Worm (Caenorhabditis elegans) whole organism, late embryonic: ENCODE data around the gene col-9.
A peak's percentile ranks its signal among the peaks of the same experiment; 100 is the strongest.

Experiments
- C08G9.2 ChIP-seq: sonication (generic microtip); optimal IDR thresholded peaks from 2 replicates; lab custom pipeline; 2016; ENCODE audit warnings: mild to moderate bottlenecking, missing genetic modification characterization, moderate library complexity, missing compliant biosample characterization
- C38D4.7 ChIP-seq: fragments of 200-800 bp; sonication (Bioruptor generic); optimal IDR thresholded peaks from 2 replicates; lab custom pipeline; 2018; ENCODE audit warnings: mild to moderate bottlenecking, missing genetic modification characterization, moderate library complexity, missing compliant biosample characterization
- K09A11.1 ChIP-seq: sonication (generic microtip); optimal IDR thresholded peaks from 2 replicates; lab custom pipeline; 2017; ENCODE audit warnings: antibody characterized with exemption, mild to moderate bottlenecking, missing genetic modification characterization, missing compliant biosample characterization; ENCODE audit not compliant: insufficient read depth
- T23F11.4 ChIP-seq: fragments of 200-800 bp; sonication (Bioruptor generic); optimal IDR thresholded peaks from 2 replicates; lab custom pipeline; 2018; ENCODE audit warnings: mild to moderate bottlenecking, missing genetic modification characterization, missing compliant biosample characterization
- Y22D7AL.16 ChIP-seq: sonication (generic microtip); optimal IDR thresholded peaks from 2 replicates; lab custom pipeline; 2016; ENCODE audit warnings: missing genetic modification characterization, missing compliant biosample characterization
- ama-1 ChIP-seq: fragments of 150-350 bp; optimal IDR thresholded peaks from 2 replicates; lab custom pipeline; 2014
- ceh-14 ChIP-seq: sonication (generic microtip); optimal IDR thresholded peaks from 2 replicates; lab custom pipeline; 2016; ENCODE audit warnings: missing genotype, missing genetic modification characterization, missing compliant biosample characterization
- ceh-18 ChIP-seq: sonication (generic microtip); optimal IDR thresholded peaks from 2 replicates; lab custom pipeline; 2016; ENCODE audit warnings: missing genetic modification characterization, missing compliant biosample characterization
- ceh-2 ChIP-seq: sonication (generic microtip); optimal IDR thresholded peaks from 2 replicates; lab custom pipeline; 2016; ENCODE audit warnings: missing genotype, missing genetic modification characterization, missing compliant biosample characterization
- ceh-22 ChIP-seq: sonication (generic microtip); optimal IDR thresholded peaks from 2 replicates; lab custom pipeline; 2017; ENCODE audit warnings: missing biosample characterization, missing genetic modification characterization
- ceh-31 ChIP-seq: sonication (generic microtip); optimal IDR thresholded peaks from 2 replicates; lab custom pipeline; 2016; ENCODE audit warnings: missing genetic modification characterization, missing compliant biosample characterization
- ceh-45 ChIP-seq: fragments of 200-800 bp; sonication (Bioruptor generic); IDR thresholded peaks from 2 replicates; pipeline ENCODE4 v1.3.6; 2022; ENCODE audit warnings: missing genetic modification reagents, missing genetic modification characterization, missing compliant biosample characterization
- ceh-48 ChIP-seq: sonication (generic microtip); optimal IDR thresholded peaks from 2 replicates; lab custom pipeline; 2016; ENCODE audit warnings: missing genetic modification characterization, inconsistent platforms, missing compliant biosample characterization
- ceh-6 ChIP-seq: fragments of 200-800 bp; sonication (Bioruptor generic); optimal IDR thresholded peaks from 2 replicates; lab custom pipeline; 2018; ENCODE audit warnings: mild to moderate bottlenecking, missing genetic modification characterization, missing compliant biosample characterization
- dmd-4 ChIP-seq: sonication (generic microtip); optimal IDR thresholded peaks from 2 replicates; lab custom pipeline; 2016; ENCODE audit warnings: borderline replicate concordance, missing genetic modification characterization, missing compliant biosample characterization
- fax-1 ChIP-seq: sonication (generic microtip); optimal IDR thresholded peaks from 2 replicates; lab custom pipeline; 2016; ENCODE audit warnings: missing genotype, missing genetic modification characterization, missing compliant biosample characterization
- fkh-10 ChIP-seq: fragments of 150-350 bp; optimal IDR thresholded peaks from 2 replicates; lab custom pipeline; 2014; ENCODE audit warnings: missing biosample characterization, missing genetic modification reagents, missing genetic modification characterization
- fkh-6 ChIP-seq: sonication (generic microtip); optimal IDR thresholded peaks from 2 replicates; lab custom pipeline; 2016; ENCODE audit warnings: missing genetic modification characterization, missing compliant biosample characterization
- hlh-15 ChIP-seq: sonication (generic microtip); optimal IDR thresholded peaks from 2 replicates; lab custom pipeline; 2016; ENCODE audit warnings: missing genetic modification characterization, missing compliant biosample characterization
- hlh-30 ChIP-seq: sonication (generic microtip); optimal IDR thresholded peaks from 2 replicates; lab custom pipeline; 2017; ENCODE audit warnings: antibody characterized with exemption, missing genetic modification characterization, missing compliant biosample characterization; ENCODE audit not compliant: insufficient read depth
- hlh-6 ChIP-seq: sonication (generic microtip); optimal IDR thresholded peaks from 2 replicates; lab custom pipeline; 2016; ENCODE audit warnings: missing genotype, missing genetic modification characterization, missing compliant biosample characterization
- hlh-8 ChIP-seq: sonication (generic microtip); optimal IDR thresholded peaks from 2 replicates; lab custom pipeline; 2016; ENCODE audit warnings: missing genotype, missing genetic modification characterization, missing compliant biosample characterization
- lim-6 ChIP-seq: sonication (generic microtip); optimal IDR thresholded peaks from 2 replicates; lab custom pipeline; 2016; ENCODE audit warnings: missing genetic modification characterization, missing compliant biosample characterization
- lin-11 ChIP-seq: fragments of 200-800 bp; sonication (Bioruptor generic); optimal IDR thresholded peaks from 2 replicates; lab custom pipeline; 2018; ENCODE audit warnings: mild to moderate bottlenecking, missing genetic modification characterization, missing compliant biosample characterization
- nfya-1 ChIP-seq: sonication (generic microtip); optimal IDR thresholded peaks from 2 replicates; lab custom pipeline; 2017; ENCODE audit warnings: missing genetic modification characterization, mild to moderate bottlenecking, missing compliant biosample characterization, antibody characterized with exemption, moderate library complexity
- nhr-11 ChIP-seq: fragments of 150-350 bp; optimal IDR thresholded peaks from 2 replicates; lab custom pipeline; 2014; ENCODE audit warnings: missing biosample characterization, missing genetic modification characterization
- odd-2 ChIP-seq: sonication (generic microtip); optimal IDR thresholded peaks from 2 replicates; lab custom pipeline; 2017; ENCODE audit warnings: antibody characterized with exemption, mild to moderate bottlenecking, missing genetic modification characterization, missing compliant biosample characterization
- pag-3 ChIP-seq: sonication (generic microtip); optimal IDR thresholded peaks from 2 replicates; lab custom pipeline; 2016; ENCODE audit warnings: missing compliant biosample characterization, missing genetic modification characterization, borderline replicate concordance
- pros-1 ChIP-seq: fragments of 150-350 bp; optimal IDR thresholded peaks from 2 replicates; lab custom pipeline; 2014; ENCODE audit warnings: missing biosample characterization, missing genetic modification reagents, missing genetic modification characterization
- ref-2 ChIP-seq: sonication (generic microtip); optimal IDR thresholded peaks from 2 replicates; lab custom pipeline; 2016; ENCODE audit warnings: missing genetic modification characterization, missing compliant biosample characterization
- rnt-1 ChIP-seq: sonication (generic microtip); optimal IDR thresholded peaks from 2 replicates; lab custom pipeline; 2016; ENCODE audit warnings: missing genetic modification characterization, missing compliant biosample characterization
- sdc-2 ChIP-seq: sonication (generic microtip); optimal IDR thresholded peaks from 2 replicates; lab custom pipeline; 2016; ENCODE audit warnings: missing genotype, missing genetic modification characterization, missing compliant biosample characterization
- syd-9 ChIP-seq: sonication (generic microtip); optimal IDR thresholded peaks from 2 replicates; lab custom pipeline; 2016; ENCODE audit warnings: mild to moderate bottlenecking, missing genetic modification characterization, moderate library complexity, missing compliant biosample characterization
- tbx-2 ChIP-seq: sonication (generic microtip); optimal IDR thresholded peaks from 2 replicates; lab custom pipeline; 2016; ENCODE audit warnings: missing genetic modification characterization, missing compliant biosample characterization
- ttx-3 ChIP-seq: sonication (generic microtip); optimal IDR thresholded peaks from 2 replicates; lab custom pipeline; 2016; ENCODE audit warnings: missing genetic modification reagents, missing genetic modification characterization, missing compliant biosample characterization
- unc-42 ChIP-seq: sonication (generic microtip); optimal IDR thresholded peaks from 2 replicates; lab custom pipeline; 2016; ENCODE audit warnings: missing genotype, missing genetic modification characterization, missing compliant biosample characterization
- unc-55 ChIP-seq: sonication (generic microtip); optimal IDR thresholded peaks from 2 replicates; lab custom pipeline; 2017; ENCODE audit warnings: missing biosample characterization, missing genetic modification reagents, missing genetic modification characterization
- unc-86 ChIP-seq: sonication (generic microtip); optimal IDR thresholded peaks from 2 replicates; lab custom pipeline; 2016; ENCODE audit warnings: missing genetic modification characterization, missing compliant biosample characterization
- zip-5 ChIP-seq: sonication (generic microtip); optimal IDR thresholded peaks from 2 replicates; lab custom pipeline; 2016; ENCODE audit warnings: missing genetic modification characterization, missing compliant biosample characterization
- ztf-16 ChIP-seq: sonication (generic microtip); optimal IDR thresholded peaks from 2 replicates; lab custom pipeline; 2017; ENCODE audit warnings: missing genetic modification characterization, missing compliant biosample characterization

The col-9 gene

DNA sequence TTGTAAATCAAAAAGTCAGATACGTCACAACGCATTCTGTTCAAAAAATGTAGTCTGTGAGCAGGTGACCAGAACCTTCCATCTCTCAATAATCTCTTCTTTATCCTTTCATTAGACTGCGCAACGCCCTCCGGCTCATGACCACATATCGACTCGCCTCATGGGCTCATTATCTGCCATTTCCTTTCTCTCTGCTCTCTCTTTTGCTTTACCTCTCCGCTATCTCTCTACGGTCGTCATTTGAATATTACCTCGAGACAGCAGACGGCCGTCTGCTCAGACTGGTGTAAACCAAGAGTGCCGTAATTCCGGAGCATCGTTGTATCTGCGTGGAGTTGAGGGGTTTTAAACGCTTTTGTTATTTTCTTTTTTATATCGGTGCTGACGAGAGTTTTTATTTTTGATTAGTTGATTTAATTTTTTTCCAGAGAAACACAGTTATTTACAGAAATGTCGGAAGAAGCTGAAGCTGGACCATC, 8.2 kb downstream of the col-9 start, which contains the start of gene bra-1:
Gene bra-1 (plus strand): TSS at position 429 of the 479 bp plus-strand sequence.
- TF ChIP-seq pros-1 (tag; lab: Kevin White, UChicago) (peak; percentile 4), ceh-2 (peak; percentile 17), pag-3 (tag; lab: Kevin White, UChicago) (peak; percentile 13), ceh-18 (tag; lab: Kevin White, UChicago) (peak; percentile 21), ref-2 (tag; lab: Kevin White, UChicago) (peak; percentile 32), Y22D7AL.16 (tag; lab: Kevin White, UChicago) (no peak), lin-11 (tag; lab: Kevin White, UChicago) (no peak), nhr-11 (no peak), unc-42 (tag; lab: Kevin White, UChicago) (peak; percentile 81), ttx-3 (tag; lab: Kevin White, UChicago) (peak; percentile 16), hlh-6 (peak; percentile 46), lim-6 (peak; percentile 64), nfya-1 (tag; lab: Kevin White, UChicago) (peak; percentile 58), hlh-15 (tag; lab: Kevin White, UChicago) (no peak), hlh-30 (tag; lab: Kevin White, UChicago) (peak; percentile 94), unc-86 (tag; lab: Kevin White, UChicago) (peak; percentile 26), syd-9 (peak; percentile 25), sdc-2 (tag; lab: Kevin White, UChicago) (peak; percentile 79), ceh-45 (no peak), unc-55 (GFP tag; lab: Kevin White, UChicago) (peak; percentile 58), K09A11.1 (no peak), C08G9.2 (tag; lab: Kevin White, UChicago) (peak; percentile 15), ceh-31 (tag; lab: Kevin White, UChicago) (peak; percentile 81), T23F11.4 (GFP tag; lab: Kevin White, UChicago) (no peak), tbx-2 (tag; lab: Kevin White, UChicago) (peak; percentile 75), ceh-14 (tag; lab: Kevin White, UChicago) (peak; percentile 66), ceh-48 (tag; lab: Kevin White, UChicago) (peak; percentile 47)

DNA sequence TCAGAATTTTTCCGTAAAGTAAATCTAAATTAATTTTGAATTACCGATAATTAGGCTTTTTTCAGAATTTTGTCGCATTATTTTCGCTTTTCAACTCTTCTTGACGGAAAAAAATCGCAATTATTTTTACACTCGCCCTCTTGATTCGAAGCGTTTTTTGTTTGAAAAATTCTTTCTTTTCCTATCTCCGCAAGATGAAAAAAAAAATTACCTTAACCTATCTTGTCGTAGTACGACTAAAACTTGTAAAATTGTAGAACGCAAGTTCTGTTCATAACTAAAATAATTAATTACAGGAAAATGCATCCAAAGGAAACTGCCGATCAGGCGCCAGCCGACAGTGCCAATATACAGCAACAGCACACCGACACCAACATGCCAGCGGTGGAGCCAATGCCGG, 10.3 kb downstream of the col-9 start, which contains the start of gene F54B11.7:
Gene F54B11.7 (plus strand): TSS at position 301 of the 400 bp plus-strand sequence.
- TF ChIP-seq hlh-8: no peak

DNA sequence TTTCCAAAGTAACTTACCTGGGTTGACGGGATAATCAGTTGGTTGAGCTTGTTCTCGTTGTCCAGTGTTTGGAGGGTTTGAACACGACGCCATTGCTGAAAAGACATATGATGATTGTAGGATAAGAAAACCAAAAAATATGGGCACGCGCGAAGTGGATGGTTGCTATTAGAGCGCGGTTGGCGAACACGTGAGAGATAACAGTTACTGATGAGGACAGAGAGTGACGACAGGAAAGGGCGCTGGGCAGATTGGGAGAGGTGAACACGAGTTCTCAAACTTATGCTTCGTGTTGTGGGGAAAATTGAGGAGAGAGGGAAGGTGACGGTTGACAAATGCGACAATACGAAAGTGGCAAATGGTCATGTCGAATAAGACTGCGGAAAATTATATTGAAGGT, 14.0 kb downstream of the col-9 start, which contains the start of gene F54B11.8:
Gene F54B11.8 (minus strand): TSS at position 101 of the 400 bp plus-strand sequence.
- TF ChIP-seq ztf-16 (tag; lab: Kevin White, UChicago) (no peak), ama-1 (lab: Kevin White, UChicago) (no peak), ceh-48 (tag; lab: Kevin White, UChicago) (no peak), hlh-30 (tag; lab: Kevin White, UChicago) (no peak), ceh-22 (tag; lab: Kevin White, UChicago) (no peak), zip-5 (tag; lab: Kevin White, UChicago) (no peak), C38D4.7 (GFP tag; lab: Kevin White, UChicago) (no peak), hlh-6 (no peak), nfya-1 (tag; lab: Kevin White, UChicago) (no peak), ceh-18 (tag; lab: Kevin White, UChicago) (no peak), rnt-1 (no peak)

DNA sequence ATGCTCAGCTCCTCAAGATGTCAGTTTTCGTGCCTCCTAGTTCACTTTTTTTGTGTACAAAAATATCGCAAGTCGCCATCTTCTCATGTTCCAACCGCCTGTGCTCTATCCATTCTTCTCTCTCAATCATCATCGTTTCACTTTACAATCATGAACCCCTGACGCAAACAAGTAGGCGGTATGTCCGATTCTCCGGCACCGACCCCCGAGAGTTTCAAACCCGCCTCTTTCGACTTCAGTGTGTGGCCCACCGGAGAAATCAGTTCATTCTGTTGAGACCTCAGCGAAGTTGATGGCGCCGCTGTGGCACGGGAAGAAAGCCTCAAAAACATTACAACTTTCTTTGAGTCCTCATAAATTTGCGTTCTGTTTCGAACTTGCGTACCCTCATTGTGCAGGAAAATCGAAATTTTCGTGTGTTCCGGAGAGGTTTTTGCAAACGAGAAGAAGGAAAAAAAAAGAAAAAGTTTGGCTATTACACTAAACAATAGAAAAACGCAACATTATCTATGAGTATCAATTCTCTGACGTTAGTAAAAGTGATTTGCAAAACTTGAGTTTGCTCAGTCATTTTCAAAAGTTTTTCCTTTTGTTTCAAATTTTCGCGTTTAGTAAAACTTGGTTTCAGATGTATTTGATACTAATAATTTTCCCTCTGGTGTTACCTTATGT, 15.2 kb downstream of the col-9 start, which contains the start of gene F54B11.9:
Gene F54B11.9 (plus strand): TSS at position 622 of the 672 bp plus-strand sequence.
- TF ChIP-seq fax-1 (tag; lab: Kevin White, UChicago) (no peak), fkh-6 (no peak), sdc-2 (tag; lab: Kevin White, UChicago) (peak; percentile 96), ceh-18 (tag; lab: Kevin White, UChicago) (peak; percentile 40), fkh-10 (GFP tag; lab: Kevin White, UChicago) (no peak), C38D4.7 (GFP tag; lab: Kevin White, UChicago) (no peak), dmd-4 (tag; lab: Kevin White, UChicago) (no peak), odd-2 (tag; lab: Kevin White, UChicago) (no peak), ref-2 (tag; lab: Kevin White, UChicago) (no peak), ceh-6 (GFP tag; lab: Kevin White, UChicago) (no peak), hlh-6 (no peak), ceh-48 (tag; lab: Kevin White, UChicago) (no peak), ceh-14 (tag; lab: Kevin White, UChicago) (no peak)
